Fruit fly (Drosophila melanogaster) whole organism, embryonic: ENCODE results near the gene CG11672.

Source experiments
- Aef1 ChIP-seq: fragments of 200-800 bp; sonication (Bioruptor generic); IDR thresholded peaks from 3 replicates; pipeline ENCODE4 v1.3.6; 2022; ENCODE audit warnings: missing biosample characterization, missing genetic modification characterization
- B-H2 ChIP-seq: fragments of 200-800 bp; sonication (Bioruptor generic); optimal IDR thresholded peaks from 2 replicates; lab custom pipeline; 2018; ENCODE audit warnings: missing biosample characterization, mild to moderate bottlenecking, missing genetic modification characterization
- CG10543 ChIP-seq: fragments of 200-800 bp; sonication (Bioruptor generic); optimal IDR thresholded peaks from 3 replicates; lab custom pipeline; 2017; ENCODE audit warnings: missing biosample characterization, mild to moderate bottlenecking, missing genetic modification characterization, moderate library complexity
- CG10654 ChIP-seq: fragments of 200-800 bp; sonication (Bioruptor generic); optimal IDR thresholded peaks from 2 replicates; lab custom pipeline; 2016; ENCODE audit warnings: missing biosample characterization, missing genetic modification characterization
- CG10979 ChIP-seq: fragments of 200-800 bp; sonication (Bioruptor generic); optimal IDR thresholded peaks from 2 replicates; lab custom pipeline; 2018; ENCODE audit warnings: missing biosample characterization, mild to moderate bottlenecking, missing genetic modification characterization, moderate library complexity
- CG11456 ChIP-seq: fragments of 200-800 bp; sonication (Bioruptor generic); IDR thresholded peaks from 3 replicates; pipeline ENCODE4 v1.3.6; 2022; ENCODE audit warnings: missing biosample characterization, missing genetic modification characterization
- CG12071 ChIP-seq: fragments of 200-800 bp; sonication (Bioruptor generic); optimal IDR thresholded peaks from 3 replicates; lab custom pipeline; 2018; ENCODE audit warnings: missing biosample characterization, mild to moderate bottlenecking, missing genetic modification characterization
- CG12155 ChIP-seq: fragments of 200-800 bp; sonication (Bioruptor generic); optimal IDR thresholded peaks from 3 replicates; lab custom pipeline; 2016; ENCODE audit warnings: missing biosample characterization, missing genetic modification characterization
- CG13894 ChIP-seq: fragments of 200-800 bp; sonication (Bioruptor generic); optimal IDR thresholded peaks from 3 replicates; lab custom pipeline; 2018; ENCODE audit warnings: missing biosample characterization, mild to moderate bottlenecking, missing genetic modification characterization, moderate library complexity
- CG15696 ChIP-seq: fragments of 200-800 bp; sonication (Bioruptor generic); optimal IDR thresholded peaks from 2 replicates; lab custom pipeline; 2019; ENCODE audit warnings: missing biosample characterization, mild to moderate bottlenecking, missing genetic modification characterization, moderate library complexity
- CG1602 ChIP-seq: fragments of 200-800 bp; sonication (Bioruptor generic); optimal IDR thresholded peaks from 3 replicates; lab custom pipeline; 2016; ENCODE audit warnings: missing biosample characterization, missing genetic modification characterization
- CG17359 ChIP-seq: fragments of 200-800 bp; sonication (Bioruptor generic); optimal IDR thresholded peaks from 3 replicates; lab custom pipeline; 2018; ENCODE audit warnings: missing biosample characterization, mild to moderate bottlenecking, missing genetic modification characterization, moderate library complexity
- CG30020 ChIP-seq: fragments of 200-800 bp; optimal IDR thresholded peaks from 2 replicates; lab custom pipeline; 2019; ENCODE audit warnings: missing biosample characterization, mild to moderate bottlenecking, missing genetic modification characterization, moderate library complexity
- CG31388 ChIP-seq: fragments of 200-800 bp; sonication (Bioruptor generic); optimal IDR thresholded peaks from 2 replicates; lab custom pipeline; 2016; ENCODE audit warnings: missing biosample characterization, missing genetic modification characterization
- CG32772 ChIP-seq: fragments of 200-800 bp; sonication (Bioruptor generic); IDR thresholded peaks from 2 replicates; pipeline ENCODE4 v1.3.6; 2022; ENCODE audit warnings: missing biosample characterization, missing genetic modification characterization
- CG4328 ChIP-seq: fragments of 200-800 bp; sonication (Bioruptor generic); optimal IDR thresholded peaks from 3 replicates; lab custom pipeline; 2017; ENCODE audit warnings: missing biosample characterization, missing genetic modification reagents, missing genetic modification characterization
- CG5245 ChIP-seq: fragments of 200-800 bp; sonication (Bioruptor generic); optimal IDR thresholded peaks from 3 replicates; lab custom pipeline; 2016; ENCODE audit warnings: missing biosample characterization, missing genetic modification characterization
- CG6765 ChIP-seq: fragments of 200-800 bp; sonication (Bioruptor generic); optimal IDR thresholded peaks from 3 replicates; lab custom pipeline; 2017; ENCODE audit warnings: missing biosample characterization, mild to moderate bottlenecking, missing genetic modification characterization
- CG7963 ChIP-seq: fragments of 200-800 bp; sonication (Bioruptor generic); IDR thresholded peaks from 3 replicates; pipeline ENCODE4 v1.3.6; 2022; ENCODE audit warnings: missing biosample characterization, missing genetic modification characterization; ENCODE audit not compliant: partially characterized antibody
- CG8089 ChIP-seq: fragments of 200-800 bp; sonication (Bioruptor generic); optimal IDR thresholded peaks from 3 replicates; lab custom pipeline; 2016; ENCODE audit warnings: missing biosample characterization, missing genetic modification characterization
- CG8281 ChIP-seq: fragments of 200-800 bp; sonication (Bioruptor generic); optimal IDR thresholded peaks from 2 replicates; lab custom pipeline; 2018; ENCODE audit warnings: missing biosample characterization, mild to moderate bottlenecking, missing genetic modification characterization, moderate library complexity
- CkIIα-i1 ChIP-seq: fragments of 200-800 bp; sonication (Bioruptor generic); IDR thresholded peaks from 2 replicates; pipeline ENCODE4 v1.3.6; 2022; ENCODE audit warnings: missing biosample characterization, missing genetic modification characterization
- Deaf1 ChIP-seq: fragments of 200-800 bp; optimal IDR thresholded peaks from 3 replicates; lab custom pipeline; 2019; ENCODE audit warnings: missing biosample characterization, mild to moderate bottlenecking, missing genetic modification characterization, moderate library complexity
- Dip3 ChIP-seq: fragments of 200-800 bp; sonication (Bioruptor generic); optimal IDR thresholded peaks from 3 replicates; lab custom pipeline; 2016; ENCODE audit warnings: missing biosample characterization, missing genetic modification characterization
- E2f1 ChIP-seq: fragments of 200-800 bp; sonication (Bioruptor generic); IDR thresholded peaks from 2 replicates; pipeline ENCODE4 v1.3.6; 2022; ENCODE audit warnings: missing biosample characterization, missing genetic modification characterization
- GATAe ChIP-seq: fragments of 200-800 bp; sonication (Bioruptor generic); conservative IDR thresholded peaks from 2 replicates; pipeline ENCODE4 v1.3.6; 2022; ENCODE audit warnings: missing biosample characterization, missing genetic modification characterization
- Gsc ChIP-seq: fragments of 200-800 bp; sonication (Bioruptor generic); IDR thresholded peaks from 2 replicates; pipeline ENCODE4 v1.3.6; 2022; ENCODE audit warnings: missing biosample characterization, missing genetic modification characterization
- HLHmδ ChIP-seq: fragments of 200-800 bp; sonication (Bioruptor generic); optimal IDR thresholded peaks from 2 replicates; lab custom pipeline; 2018; ENCODE audit warnings: missing biosample characterization, mild to moderate bottlenecking, missing genetic modification characterization, moderate library complexity
- HmgD ChIP-seq: fragments of 200-800 bp; sonication (Bioruptor generic); optimal IDR thresholded peaks from 3 replicates; lab custom pipeline; 2016; ENCODE audit warnings: missing biosample characterization, missing genetic modification characterization
- Hsf ChIP-seq: fragments of 200-800 bp; sonication (Bioruptor generic); optimal IDR thresholded peaks from 3 replicates; lab custom pipeline; 2016; ENCODE audit warnings: missing biosample characterization, missing genetic modification characterization
- Mad ChIP-seq: fragments of 200-800 bp; sonication (Bioruptor generic); optimal IDR thresholded peaks from 2 replicates; lab custom pipeline; 2016; ENCODE audit warnings: missing biosample characterization, missing genetic modification characterization
- Neu2 ChIP-seq: fragments of 200-800 bp; sonication (Bioruptor generic); optimal IDR thresholded peaks from 3 replicates; lab custom pipeline; 2016; ENCODE audit warnings: missing biosample characterization, missing genetic modification characterization, borderline replicate concordance
- Side ChIP-seq: fragments of 200-800 bp; sonication (Bioruptor generic); optimal IDR thresholded peaks from 2 replicates; lab custom pipeline; 2016; ENCODE audit warnings: missing biosample characterization, missing genetic modification characterization
- Sry-δ ChIP-seq: fragments of 200-800 bp; sonication (Bioruptor generic); optimal IDR thresholded peaks from 2 replicates; lab custom pipeline; 2016; ENCODE audit warnings: missing biosample characterization, missing genetic modification characterization
- Taf1 ChIP-seq: fragments of 200-800 bp; sonication (Bioruptor generic); IDR thresholded peaks from 2 replicates; pipeline ENCODE4 v1.3.6; 2022; ENCODE audit warnings: missing biosample characterization, missing genetic modification characterization
- Trl ChIP-seq, 3 experiments: fragments of >200 bp in 2 of 3; fragments of 200-800 bp in 1 of 3; sonication (Bioruptor generic) in 1 of 3; optimal IDR thresholded peaks; 2 replicates in 1 of 3; 3 replicates in 2 of 3; lab custom pipeline; 2016 to 2017; ENCODE audit warnings: missing biosample characterization in 1 of 3, missing genetic modification characterization in 1 of 3
- ab ChIP-seq: fragments of 200-800 bp; sonication (Bioruptor generic); optimal IDR thresholded peaks from 2 replicates; lab custom pipeline; 2016; ENCODE audit warnings: missing biosample characterization, missing genetic modification characterization
- ash1 ChIP-seq: fragments of 200-800 bp; sonication (Bioruptor generic); optimal IDR thresholded peaks from 2 replicates; lab custom pipeline; 2018; ENCODE audit warnings: missing biosample characterization, mild to moderate bottlenecking, missing genetic modification characterization
- chn ChIP-seq: fragments of 200-800 bp; sonication (Bioruptor generic); optimal IDR thresholded peaks from 2 replicates; lab custom pipeline; 2016; ENCODE audit warnings: missing biosample characterization, missing genetic modification characterization
- croc ChIP-seq: fragments of 200-800 bp; sonication (Bioruptor generic); conservative IDR thresholded peaks from 3 replicates; pipeline ENCODE4 v1.3.6; 2022; ENCODE audit warnings: missing biosample characterization, missing genetic modification characterization
- dm ChIP-seq: fragments of 200-800 bp; sonication (Bioruptor generic); optimal IDR thresholded peaks from 3 replicates; lab custom pipeline; 2016; ENCODE audit warnings: missing biosample characterization, missing genetic modification characterization
- dysf ChIP-seq: fragments of 200-800 bp; sonication (Bioruptor generic); IDR thresholded peaks from 3 replicates; pipeline ENCODE4 v1.3.6; 2022; ENCODE audit warnings: missing biosample characterization, missing genetic modification characterization
- grn ChIP-seq: fragments of 200-800 bp; sonication (Bioruptor generic); optimal IDR thresholded peaks from 3 replicates; lab custom pipeline; 2017; ENCODE audit warnings: missing biosample characterization, missing genetic modification characterization
- gsb ChIP-seq: fragments of 200-800 bp; sonication (Bioruptor generic); IDR thresholded peaks from 2 replicates; pipeline ENCODE4 v1.3.6; 2022; ENCODE audit warnings: missing biosample characterization, missing genetic modification characterization
- gsb-n ChIP-seq: fragments of 200-800 bp; sonication (Bioruptor generic); optimal IDR thresholded peaks from 3 replicates; lab custom pipeline; 2018; ENCODE audit warnings: missing biosample characterization, mild to moderate bottlenecking, missing genetic modification characterization
- insv ChIP-seq, 2 experiments: fragments of 200-800 bp; sonication (Bioruptor generic); optimal IDR thresholded peaks; 3 replicates each; lab custom pipeline; 2016 to 2018; ENCODE audit warnings: missing biosample characterization in 2 of 2, missing genetic modification characterization in 2 of 2
- jigr1 ChIP-seq: fragments of 200-800 bp; sonication (Bioruptor generic); IDR thresholded peaks from 3 replicates; pipeline ENCODE4 v1.3.6; 2022; ENCODE audit warnings: missing biosample characterization, missing genetic modification characterization
- odd ChIP-seq: fragments of 200-800 bp; sonication (Bioruptor generic); optimal IDR thresholded peaks from 2 replicates; lab custom pipeline; 2017; ENCODE audit warnings: missing biosample characterization, mild to moderate bottlenecking, missing genetic modification characterization
- sens-2 ChIP-seq: fragments of 200-800 bp; sonication (Bioruptor generic); IDR thresholded peaks from 2 replicates; pipeline ENCODE4 v1.3.6; 2022; ENCODE audit warnings: missing biosample characterization, missing genetic modification characterization
- shn ChIP-seq: fragments of 200-800 bp; sonication (Bioruptor generic); optimal IDR thresholded peaks from 3 replicates; lab custom pipeline; 2016; ENCODE audit warnings: missing biosample characterization, missing genetic modification characterization
- vfl ChIP-seq: fragments of 200-800 bp; sonication (Bioruptor generic); optimal IDR thresholded peaks from 2 replicates; lab custom pipeline; 2016; ENCODE audit warnings: missing biosample characterization, missing genetic modification characterization
- vvl ChIP-seq: fragments of 200-800 bp; sonication (Bioruptor generic); IDR thresholded peaks from 2 replicates; pipeline ENCODE4 v1.3.6; 2022; ENCODE audit warnings: missing biosample characterization, missing genetic modification characterization

CG11672 gene

DNA sequence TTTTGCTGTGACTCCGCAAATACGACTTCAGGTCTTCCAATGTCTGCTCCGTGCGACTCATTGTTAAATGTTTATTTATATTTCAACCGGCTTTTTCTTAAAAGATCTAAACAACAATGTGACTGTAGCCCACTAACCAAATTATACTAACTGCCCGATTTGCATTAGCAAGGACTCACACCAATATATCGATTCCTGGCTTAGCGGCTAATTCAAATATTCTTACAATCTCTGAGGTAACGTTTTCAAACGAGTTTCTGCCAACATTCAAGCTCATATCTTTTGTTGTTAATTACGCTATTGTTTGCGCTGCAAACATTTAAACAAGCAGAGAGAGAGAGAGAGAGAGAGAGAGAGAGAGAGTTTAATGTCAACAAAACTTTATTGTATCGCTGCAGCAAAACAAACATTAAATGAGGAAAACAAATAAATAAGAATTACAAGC, 18.2 kb upstream of the CG11672 start, which contains the start of gene tex (continued):
- TF ChIP-seq sens-2 (GFP tag; lab: Robert Waterston, UW), result no peak
- no peak for TF ChIP-seq CG12155 (GFP tag; lab: Kevin White, UChicago)
- no peak for TF ChIP-seq CG13894 (tag; lab: Kevin White, UChicago)
- TF ChIP-seq grn (GFP tag; lab: Kevin White, UChicago), result peak; percentile 26
- peak; percentile 55 for TF ChIP-seq CG17359 (tag; lab: Kevin White, UChicago)
- no peak for TF ChIP-seq jigr1 (GFP tag; lab: Robert Waterston, UW)
- TF ChIP-seq CG30020 (tag; lab: Kevin White, UChicago), result no peak
- no peak for TF ChIP-seq CG8281
- no peak for TF ChIP-seq ab (GFP tag; lab: Kevin White, UChicago)
- peak; percentile 35 for TF ChIP-seq HmgD (GFP tag; lab: Kevin White, UChicago)
- no peak for TF ChIP-seq Taf1
- no peak for TF ChIP-seq shn (GFP tag; lab: Kevin White, UChicago)
- TF ChIP-seq CkIIα-i1 (GFP tag; lab: Robert Waterston, UW), result no peak
- TF ChIP-seq insv (GFP tag; optimal IDR thresholded peaks at IDR 0.05; lab: Kevin White, UChicago), result peak in 1 of 2 experiments; percentile 57
- no peak for TF ChIP-seq CG11456 (GFP tag; lab: Robert Waterston, UW)
- no peak for TF ChIP-seq CG1602 (GFP tag; lab: Kevin White, UChicago)
- TF ChIP-seq GATAe, result no peak
- no peak for TF ChIP-seq odd (GFP tag; lab: Kevin White, UChicago)
- TF ChIP-seq dysf (GFP tag; lab: Robert Waterston, UW), result no peak
- peak; percentile 68 for TF ChIP-seq vvl (GFP tag; lab: Robert Waterston, UW)
- TF ChIP-seq E2f1, result no peak
- TF ChIP-seq CG8089 (GFP tag; lab: Kevin White, UChicago), result peak; percentile 25
- no peak for TF ChIP-seq Deaf1
- TF ChIP-seq Hsf (GFP tag; lab: Kevin White, UChicago), result no peak
- TF ChIP-seq CG7963 (GFP tag; lab: Robert Waterston, UW), result no peak
- peak; percentile 66 for TF ChIP-seq Sry-δ (GFP tag; lab: Kevin White, UChicago)
- peak in 1 of 2 experiments; percentile 52 for TF ChIP-seq Trl (optimal IDR thresholded peaks at IDR 0.05; lab: Kevin White, UChicago)
- TF ChIP-seq Trl (GFP tag; optimal IDR thresholded peaks at IDR 0.05; lab: Kevin White, UChicago), result peak; percentile 50
- peak; percentile 32 for TF ChIP-seq CG12071 (GFP tag; lab: Kevin White, UChicago)
- TF ChIP-seq Side (GFP tag; lab: Kevin White, UChicago), result no peak
- no peak for TF ChIP-seq gsb (GFP tag; lab: Robert Waterston, UW)
- no peak for TF ChIP-seq chn (GFP tag; lab: Kevin White, UChicago)
- TF ChIP-seq CG10979 (tag; lab: Kevin White, UChicago), result peak; percentile 31
- no peak for TF ChIP-seq CG4328 (GFP tag; lab: Kevin White, UChicago)
- no peak for TF ChIP-seq gsb-n (tag; lab: Kevin White, UChicago)
- TF ChIP-seq Aef1 (GFP tag; lab: Robert Waterston, UW), result no peak
- no peak for TF ChIP-seq CG31388
- no peak for TF ChIP-seq Mad (GFP tag; lab: Kevin White, UChicago)
- no peak for TF ChIP-seq dm (GFP tag; lab: Kevin White, UChicago)
- no peak for TF ChIP-seq croc (GFP tag; lab: Robert Waterston, UW)
- TF ChIP-seq CG10543 (GFP tag; lab: Kevin White, UChicago), result no peak
- TF ChIP-seq vfl, result no peak
- TF ChIP-seq Neu2 (GFP tag; lab: Kevin White, UChicago), result no peak
- TF ChIP-seq CG6765 (GFP tag; lab: Kevin White, UChicago), result no peak
- TF ChIP-seq HLHmδ (GFP tag; lab: Kevin White, UChicago), result peak; percentile 77
- peak; percentile 68 for TF ChIP-seq CG15696 (tag; lab: Kevin White, UChicago)
- no peak for TF ChIP-seq Dip3
- peak; percentile 10 for TF ChIP-seq CG5245
- no peak for TF ChIP-seq ash1 (GFP tag; lab: Kevin White, UChicago)
- TF ChIP-seq CG32772 (GFP tag; lab: Robert Waterston, UW), result no peak
- TF ChIP-seq CG10654 (GFP tag; lab: Kevin White, UChicago), result no peak
- TF ChIP-seq Gsc, result no peak
- TF ChIP-seq B-H2 (GFP tag; lab: Kevin White, UChicago), result no peak
